Worm (Caenorhabditis elegans): ENCODE data around the gene sdz-1.

The sdz-1 gene

ce11 chrIII:8653875-8654386 lies 46.2 kb downstream of the sdz-1 start, which contains the start of gene F22B7.9 (continued):
- TF ChIP-seq nhr-20 (tag; optimal IDR thresholded peaks at IDR 0.05) (peak; percentile 71), nhr-47 (tag; optimal IDR thresholded peaks at IDR 0.05) (peak; percentile 30), irx-1 (tag; optimal IDR thresholded peaks at IDR 0.05) (no peak), lin-14 (GFP tag; optimal IDR thresholded peaks at IDR 0.05) (peak; percentile 26), pqm-1 (tag; optimal IDR thresholded peaks at IDR 0.05) (no peak), ceh-8 (GFP tag; optimal IDR thresholded peaks at IDR 0.05) (no peak), egl-13 (tag; optimal IDR thresholded peaks at IDR 0.05) (no peak), ces-1 (GFP tag; optimal IDR thresholded peaks at IDR 0.05) (no peak), aly-2 (tag; optimal IDR thresholded peaks at IDR 0.05) (no peak), rnt-1 (tag; optimal IDR thresholded peaks at IDR 0.05) (peak; percentile 11), fkh-4 (tag; optimal IDR thresholded peaks at IDR 0.05; ENCODE audit: borderline replicate concordance) (no peak), zip-4 (GFP tag; optimal IDR thresholded peaks at IDR 0.05) (no peak)

- TF ChIP-seq fos-1 (tag; optimal IDR thresholded peaks at IDR 0.05) (no peak), tbx-2 (tag; optimal IDR thresholded peaks at IDR 0.05) (no peak), nhr-11 (tag; optimal IDR thresholded peaks at IDR 0.05) (no peak), nhr-12 (tag; optimal IDR thresholded peaks at IDR 0.05) (no peak), grh-1 (GFP tag; IDR thresholded peaks at IDR 0.05) (no peak), snpc-4 (tag; optimal IDR thresholded peaks at IDR 0.05) (no peak), hlh-17 (GFP tag; optimal IDR thresholded peaks at IDR 0.05; ENCODE audit: borderline replicate concordance) (no peak), nhr-90 (tag; optimal IDR thresholded peaks at IDR 0.05; ENCODE audit: poor library complexity) (no peak), unc-86 (tag; optimal IDR thresholded peaks at IDR 0.05) (no peak), ets-5 (GFP tag; IDR thresholded peaks at IDR 0.05) (no peak)
These were observed 46.7 kb downstream of the sdz-1 start for ce11 chrIII:8653457-8653856.

- TF ChIP-seq fos-1 (tag; optimal IDR thresholded peaks at IDR 0.05) (no peak), elt-2 (tag; optimal IDR thresholded peaks at IDR 0.05) (no peak), egl-27 (tag; optimal IDR thresholded peaks at IDR 0.05) (no peak), lir-3 (tag; optimal IDR thresholded peaks at IDR 0.05; ENCODE audit: poor library complexity) (no peak), zip-4 (GFP tag; optimal IDR thresholded peaks at IDR 0.05) (no peak), hpl-2 (GFP tag; optimal IDR thresholded peaks at IDR 0.05) (no peak), nhr-12 (tag; optimal IDR thresholded peaks at IDR 0.05) (no peak), C16A3.4 (tag; optimal IDR thresholded peaks at IDR 0.05) (peak; percentile 23), ces-1 (GFP tag; optimal IDR thresholded peaks at IDR 0.05) (no peak), ztf-4 (tag; optimal IDR thresholded peaks at IDR 0.05) (no peak), nhr-19 (GFP tag; conservative IDR thresholded peaks at IDR 0.05) (no peak), unc-98 (GFP tag; IDR thresholded peaks at IDR 0.05) (no peak), ceh-8 (GFP tag; optimal IDR thresholded peaks at IDR 0.05) (no peak), nhr-90 (tag; optimal IDR thresholded peaks at IDR 0.05; ENCODE audit: poor library complexity) (no peak), rnt-1 (tag; optimal IDR thresholded peaks at IDR 0.05) (peak; percentile 42), alr-1 (tag; optimal IDR thresholded peaks at IDR 0.05; ENCODE audit: borderline replicate concordance) (no peak), efl-1 (optimal IDR thresholded peaks at IDR 0.05) (peak; percentile 14 to 38), efl-1 (GFP tag; optimal IDR thresholded peaks at IDR 0.05 in 1 of 2) (peak; percentile 7 to 8), snpc-4 (tag; optimal IDR thresholded peaks at IDR 0.05) (no peak), sox-4 (tag; optimal IDR thresholded peaks at IDR 0.05) (no peak), unc-62 (GFP tag; optimal IDR thresholded peaks at IDR 0.05) (no peak), blmp-1 (tag; optimal IDR thresholded peaks at IDR 0.05) (no peak), fkh-8 (tag; optimal IDR thresholded peaks at IDR 0.05) (no peak), pag-3 (tag; optimal IDR thresholded peaks at IDR 0.05; ENCODE audit: borderline replicate concordance, insufficient read depth) (no peak), aha-1 (tag; optimal IDR thresholded peaks at IDR 0.05) (no peak), lin-14 (GFP tag; optimal IDR thresholded peaks at IDR 0.05) (peak; percentile 36), hlh-4 (tag; optimal IDR thresholded peaks at IDR 0.05) (no peak), zag-1 (tag; optimal IDR thresholded peaks at IDR 0.05) (no peak), nhr-76 (tag; optimal IDR thresholded peaks at IDR 0.05) (no peak), lin-35 (GFP tag; optimal IDR thresholded peaks at IDR 0.05) (peak; percentile 27 to 62), hlh-17 (GFP tag; optimal IDR thresholded peaks at IDR 0.05; ENCODE audit: borderline replicate concordance) (no peak), lin-15B (tag; optimal IDR thresholded peaks at IDR 0.05) (no peak), sptf-1 (tag; optimal IDR thresholded peaks at IDR 0.05) (no peak), unc-30 (tag; optimal IDR thresholded peaks at IDR 0.05) (no peak), unc-130 (tag; optimal IDR thresholded peaks at IDR 0.05) (no peak), grh-1 (GFP tag; IDR thresholded peaks at IDR 0.05) (no peak; the same call in 1 of the 2 replicates), ceh-88 (GFP tag; IDR thresholded peaks at IDR 0.05) (no peak)
These were observed 47.2 kb downstream of the sdz-1 start for ce11 chrIII:8652922-8653321.
